Fruit fly (Drosophila melanogaster): Measurements from ENCODE around the gene TTLL3B.
A peak's percentile ranks its signal among the peaks of the same experiment; 100 is the strongest.

Gene TTLL3B

DNA sequence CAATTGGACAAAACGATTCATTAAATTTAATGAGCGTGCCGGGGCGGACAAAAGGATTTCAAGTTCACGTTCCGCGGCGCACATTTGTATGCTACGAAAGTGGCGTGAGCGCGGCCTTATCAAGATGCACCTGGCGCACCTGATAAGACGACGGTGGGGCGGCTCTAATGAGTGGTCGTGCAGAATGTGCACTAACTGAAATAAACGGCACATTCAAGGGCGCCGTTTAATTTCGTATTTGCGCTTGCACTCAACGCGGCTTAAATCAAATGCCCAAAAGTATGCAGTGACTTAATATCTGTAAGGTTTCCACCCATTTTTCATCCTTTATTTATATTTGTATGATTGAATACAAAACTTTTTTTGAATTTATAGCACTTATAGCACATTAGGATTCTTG lies 15.7 kb upstream of the TTLL3B start (continued):
- TF ChIP-seq CG6791 (GFP tag; IDR thresholded peaks at IDR 0.05; ENCODE audit: partially characterized antibody) (0 out of 3 replicates have a peak, but pooled peaks have one; percentile 16), CG6765 (GFP tag; optimal IDR thresholded peaks at IDR 0.05) (no peak), Drgx (GFP tag; IDR thresholded peaks at IDR 0.05) (no peak), Six4 (GFP tag; optimal IDR thresholded peaks at IDR 0.05) (no peak), kni (GFP tag; optimal IDR thresholded peaks at IDR 0.05) (no peak), CG12769 (tag; optimal IDR thresholded peaks at IDR 0.05) (no peak), GATAe (GFP tag; conservative IDR thresholded peaks at IDR 0.05) (no peak), pita (GFP tag; optimal IDR thresholded peaks at IDR 0.05) (no peak), CG4404 (GFP tag; IDR thresholded peaks at IDR 0.05) (no peak), B-H1 (GFP tag; IDR thresholded peaks at IDR 0.05) (no peak), CG10959 (GFP tag; IDR thresholded peaks at IDR 0.05) (no peak), danr (GFP tag; IDR thresholded peaks at IDR 0.05) (no peak), CG17612 (GFP tag; IDR thresholded peaks at IDR 0.05) (peak; percentile 64; the same call in 1 of the 2 replicates)

DNA sequence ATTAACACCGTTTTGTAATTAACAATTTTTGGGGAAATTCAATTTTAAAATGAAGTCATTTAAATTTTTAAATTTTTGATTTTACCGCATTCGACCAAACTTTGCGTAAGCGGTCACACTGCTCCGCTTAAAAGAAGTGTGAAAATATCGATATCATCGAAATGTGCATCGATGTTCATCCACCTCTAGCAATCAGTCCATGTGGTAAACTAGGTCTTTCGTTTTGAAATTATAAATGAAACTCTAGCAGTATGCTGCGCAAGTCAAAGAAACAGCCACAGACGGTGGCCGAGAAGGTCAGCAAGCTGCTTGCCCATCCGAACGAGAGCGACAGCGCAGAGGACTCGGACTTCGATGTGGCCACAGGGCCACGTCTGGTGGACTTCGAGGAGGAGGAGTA lies 15.2 kb upstream of the TTLL3B start, which contains the start of gene Aatf:
TSS of gene Aatf (plus strand) at position 166 of the 400 bp plus-strand sequence.
- TF ChIP-seq crc (GFP tag; optimal IDR thresholded peaks at IDR 0.05) (no peak), kah (GFP tag; optimal IDR thresholded peaks at IDR 0.05) (no peak), CG4617 (GFP tag; optimal IDR thresholded peaks at IDR 0.05; ENCODE audit: borderline replicate concordance) (peak; percentile 56), gt (GFP tag; IDR thresholded peaks at IDR 0.05) (no peak), CG10274 (GFP tag; optimal IDR thresholded peaks at IDR 0.05) (no peak), crp (GFP tag; optimal IDR thresholded peaks at IDR 0.05) (peak in 1 of 2 experiments; percentile 30), ken (GFP tag; IDR thresholded peaks at IDR 0.05) (no peak), nau (GFP tag; optimal IDR thresholded peaks at IDR 0.05) (no peak), twi (tag; optimal IDR thresholded peaks at IDR 0.05) (no peak), bigmax (GFP tag; optimal IDR thresholded peaks at IDR 0.05) (no peak), CG17568 (GFP tag; optimal IDR thresholded peaks at IDR 0.05) (no peak), Dip2 (GFP tag; IDR thresholded peaks at IDR 0.05) (no peak), onecut (GFP tag; IDR thresholded peaks at IDR 0.05) (no peak), dan (GFP tag; IDR thresholded peaks at IDR 0.05) (no peak), CG32772 (GFP tag; IDR thresholded peaks at IDR 0.05) (no peak), HmgZ (tag; optimal IDR thresholded peaks at IDR 0.05) (peak; percentile 32), Xrp1 (GFP tag; IDR thresholded peaks at IDR 0.05) (no peak), dpn (GFP tag; optimal IDR thresholded peaks at IDR 0.05) (no peak), oc (tag; optimal IDR thresholded peaks at IDR 0.05) (no peak), Lhr (GFP tag; optimal IDR thresholded peaks at IDR 0.05) (peak; percentile 24), Dll (GFP tag; IDR thresholded peaks at IDR 0.05; ENCODE audit: partially characterized antibody) (peak; percentile 89), Chrac-16 (GFP tag; optimal IDR thresholded peaks at IDR 0.05) (no peak), CG4424 (GFP tag; optimal IDR thresholded peaks at IDR 0.05) (no peak), CG12299 (tag; optimal IDR thresholded peaks at IDR 0.05) (no peak), CG11247 (GFP tag; IDR thresholded peaks at IDR 0.05) (no peak), HLHmδ (GFP tag; optimal IDR thresholded peaks at IDR 0.05) (no peak), Jarid2 (GFP tag; optimal IDR thresholded peaks at IDR 0.05) (no peak), sima (GFP tag; optimal IDR thresholded peaks at IDR 0.05) (no peak), B-H2 (GFP tag; optimal IDR thresholded peaks at IDR 0.05) (no peak), CG11560 (tag; IDR thresholded peaks at IDR 0.05) (no peak), gce (GFP tag; IDR thresholded peaks at IDR 0.05) (no peak), sug (tag; optimal IDR thresholded peaks at IDR 0.05) (peak; percentile 3), ac (GFP tag; optimal IDR thresholded peaks at IDR 0.05) (no peak), Myb (GFP tag; optimal IDR thresholded peaks at IDR 0.05) (peak; percentile 47), CG17612 (GFP tag; IDR thresholded peaks at IDR 0.05) (no peak), disco-r (GFP tag; optimal IDR thresholded peaks at IDR 0.05) (no peak), CG31388 (GFP tag; optimal IDR thresholded peaks at IDR 0.05) (no peak), esg (GFP tag; conservative IDR thresholded peaks at IDR 0.05) (no peak), ash1 (GFP tag; optimal IDR thresholded peaks at IDR 0.05) (no peak)
